Fruit fly (Drosophila melanogaster) whole organism, prepupa: ENCODE measurements around the gene mthl5.
A peak's percentile ranks its signal among the peaks of the same experiment; 100 is the strongest.

ENCODE experiments used
- Blimp-1 ChIP-seq: fragments of 200-800 bp; sonication (Bioruptor generic); optimal IDR thresholded peaks from 3 replicates; lab custom pipeline; 2017; ENCODE audit warnings: missing biosample characterization, missing genetic modification characterization, mild to moderate bottlenecking, moderate library complexity, missing genetic modification reagents
- CG10631 ChIP-seq: fragments of 200-800 bp; sonication (Bioruptor generic); optimal IDR thresholded peaks from 2 replicates; lab custom pipeline; 2016; ENCODE audit warnings: missing biosample characterization, missing genetic modification characterization
- CG10669 ChIP-seq: fragments of 200-800 bp; sonication (Bioruptor generic); optimal IDR thresholded peaks from 3 replicates; lab custom pipeline; 2018; ENCODE audit warnings: missing biosample characterization, mild to moderate bottlenecking, missing genetic modification characterization, moderate library complexity
- CG11294 ChIP-seq: fragments of 200-800 bp; sonication (Bioruptor generic); IDR thresholded peaks from 2 replicates; pipeline ENCODE4 v1.3.6; 2022; ENCODE audit warnings: missing biosample characterization, missing genetic modification characterization
- CG11762 ChIP-seq: fragments of 200-800 bp; sonication (Bioruptor generic); optimal IDR thresholded peaks from 3 replicates; lab custom pipeline; 2016; ENCODE audit warnings: missing biosample characterization, missing genetic modification characterization; ENCODE audit not compliant: insufficient read depth
- CG15336 ChIP-seq: fragments of 200-800 bp; sonication (Bioruptor generic); IDR thresholded peaks from 2 replicates; pipeline ENCODE4 v1.3.6; 2022; ENCODE audit warnings: missing biosample characterization, missing genetic modification characterization
- CG1621 ChIP-seq: fragments of 200-800 bp; sonication (Bioruptor generic); optimal IDR thresholded peaks from 3 replicates; lab custom pipeline; 2018; ENCODE audit warnings: missing biosample characterization, mild to moderate bottlenecking, missing genetic modification characterization
- CG16779 ChIP-seq: fragments of 200-800 bp; sonication (Bioruptor generic); optimal IDR thresholded peaks from 3 replicates; lab custom pipeline; 2017; ENCODE audit warnings: missing biosample characterization, mild to moderate bottlenecking, missing genetic modification characterization
- CG3032 ChIP-seq: fragments of 200-800 bp; optimal IDR thresholded peaks from 2 replicates; lab custom pipeline; 2019; ENCODE audit warnings: missing biosample characterization, mild to moderate bottlenecking, missing genetic modification characterization, moderate library complexity
- CG31627 ChIP-seq: fragments of 200-800 bp; sonication (Bioruptor generic); optimal IDR thresholded peaks from 3 replicates; lab custom pipeline; 2016; ENCODE audit warnings: missing biosample characterization, missing genetic modification characterization
- CG32006 ChIP-seq: fragments of 200-800 bp; sonication (Bioruptor generic); optimal IDR thresholded peaks from 3 replicates; lab custom pipeline; 2017; ENCODE audit warnings: missing biosample characterization, mild to moderate bottlenecking, missing genetic modification characterization
- CG34406 ChIP-seq: fragments of 200-800 bp; sonication (Bioruptor generic); optimal IDR thresholded peaks from 3 replicates; lab custom pipeline; 2016; ENCODE audit warnings: missing biosample characterization, missing genetic modification characterization
- CG4318 ChIP-seq: fragments of 200-800 bp; sonication (Bioruptor generic); optimal IDR thresholded peaks from 3 replicates; lab custom pipeline; 2017; ENCODE audit warnings: missing biosample characterization, mild to moderate bottlenecking, missing genetic modification characterization
- CG6163 ChIP-seq: fragments of 200-800 bp; sonication (Bioruptor generic); IDR thresholded peaks from 3 replicates; pipeline ENCODE4 v1.3.6; 2022; ENCODE audit warnings: missing biosample characterization, missing genetic modification characterization
- CG6276 ChIP-seq: fragments of 200-800 bp; sonication (Bioruptor generic); optimal IDR thresholded peaks from 2 replicates; lab custom pipeline; 2017; ENCODE audit warnings: missing biosample characterization, mild to moderate bottlenecking, missing genetic modification characterization
- CG6792 ChIP-seq: fragments of 200-800 bp; sonication (Bioruptor generic); optimal IDR thresholded peaks from 3 replicates; lab custom pipeline; 2016; ENCODE audit warnings: missing biosample characterization, missing genetic modification characterization
- CG6854 ChIP-seq: fragments of 200-800 bp; sonication (Bioruptor generic); optimal IDR thresholded peaks from 2 replicates; lab custom pipeline; 2017; ENCODE audit warnings: missing biosample characterization, mild to moderate bottlenecking, missing genetic modification characterization
- CG7368 ChIP-seq: fragments of 200-800 bp; sonication (Bioruptor generic); optimal IDR thresholded peaks from 3 replicates; lab custom pipeline; 2016; ENCODE audit warnings: missing biosample characterization, missing genetic modification characterization
- CG9139 ChIP-seq: fragments of 200-800 bp; sonication (Bioruptor generic); optimal IDR thresholded peaks from 3 replicates; lab custom pipeline; 2017; ENCODE audit warnings: missing biosample characterization, mild to moderate bottlenecking, missing genetic modification characterization
- Eip75B ChIP-seq: fragments of 200-800 bp; sonication (Bioruptor generic); optimal IDR thresholded peaks from 3 replicates; lab custom pipeline; 2016; ENCODE audit warnings: missing biosample characterization, missing genetic modification characterization
- Eip78C ChIP-seq: fragments of 200-800 bp; sonication (Bioruptor generic); peaks from one replicate; lab custom pipeline; 2016; ENCODE audit warnings: missing biosample characterization, missing genetic modification characterization
- Eip93F ChIP-seq: fragments of 200-800 bp; sonication (Bioruptor generic); optimal IDR thresholded peaks from 2 replicates; lab custom pipeline; 2016; ENCODE audit warnings: missing biosample characterization, mild to moderate bottlenecking, missing genetic modification characterization
- Ets21C ChIP-seq: fragments of 200-800 bp; sonication (Bioruptor generic); optimal IDR thresholded peaks from 3 replicates; lab custom pipeline; 2016; ENCODE audit warnings: missing biosample characterization, missing genetic modification characterization
- Ets96B ChIP-seq: fragments of 200-800 bp; optimal IDR thresholded peaks from 2 replicates; lab custom pipeline; 2019; ENCODE audit warnings: missing biosample characterization, mild to moderate bottlenecking, missing genetic modification characterization, moderate library complexity
- Gug ChIP-seq: fragments of 200-800 bp; sonication (Bioruptor generic); IDR thresholded peaks from 2 replicates; pipeline ENCODE4 v1.3.6; 2022; ENCODE audit warnings: missing biosample characterization, missing genetic modification characterization
- Hr39 ChIP-seq: fragments of 200-800 bp; sonication (Bioruptor generic); optimal IDR thresholded peaks from 2 replicates; lab custom pipeline; 2016; ENCODE audit warnings: missing biosample characterization, missing genetic modification characterization
- Hr4 ChIP-seq: fragments of 200-800 bp; sonication (Bioruptor generic); optimal IDR thresholded peaks from 3 replicates; lab custom pipeline; 2016; ENCODE audit warnings: missing biosample characterization, missing genetic modification characterization
- Lpt ChIP-seq: fragments of 200-800 bp; sonication (Bioruptor generic); optimal IDR thresholded peaks from 3 replicates; lab custom pipeline; 2016; ENCODE audit warnings: missing biosample characterization, missing genetic modification characterization
- Met ChIP-seq: fragments of 200-800 bp; sonication (Bioruptor generic); optimal IDR thresholded peaks from 3 replicates; lab custom pipeline; 2016; ENCODE audit warnings: missing biosample characterization, missing genetic modification characterization
- OdsH ChIP-seq: fragments of 200-800 bp; sonication (Bioruptor generic); optimal IDR thresholded peaks from 3 replicates; lab custom pipeline; 2016; ENCODE audit warnings: missing biosample characterization, missing genetic modification characterization
- Smox ChIP-seq: fragments of 200-800 bp; sonication (Bioruptor generic); optimal IDR thresholded peaks from 3 replicates; lab custom pipeline; 2016; ENCODE audit warnings: missing biosample characterization, missing genetic modification characterization
- Sox14 ChIP-seq: fragments of 200-800 bp; sonication (Bioruptor generic); optimal IDR thresholded peaks from 3 replicates; lab custom pipeline; 2016; ENCODE audit warnings: missing biosample characterization, missing genetic modification characterization
- Sox15 ChIP-seq: fragments of 200-800 bp; sonication (Bioruptor generic); optimal IDR thresholded peaks from 3 replicates; lab custom pipeline; 2016; ENCODE audit warnings: missing biosample characterization, missing genetic modification characterization
- achi ChIP-seq: fragments of 200-800 bp; sonication (Bioruptor generic); optimal IDR thresholded peaks from 3 replicates; lab custom pipeline; 2016; ENCODE audit warnings: missing biosample characterization, missing genetic modification characterization
- acj6 ChIP-seq: fragments of 200-800 bp; sonication (Bioruptor generic); optimal IDR thresholded peaks from 3 replicates; lab custom pipeline; 2016; ENCODE audit warnings: missing biosample characterization, missing genetic modification characterization
- cyc ChIP-seq: fragments of 200-800 bp; sonication (Bioruptor generic); optimal IDR thresholded peaks from 3 replicates; lab custom pipeline; 2016; ENCODE audit warnings: missing biosample characterization, missing genetic modification characterization
- dac ChIP-seq: fragments of 200-800 bp; sonication (Bioruptor generic); optimal IDR thresholded peaks from 2 replicates; lab custom pipeline; 2017; ENCODE audit warnings: missing biosample characterization, mild to moderate bottlenecking, missing genetic modification characterization
- dsx ChIP-seq: fragments of 200-800 bp; optimal IDR thresholded peaks from 3 replicates; lab custom pipeline; 2019; ENCODE audit warnings: missing biosample characterization, mild to moderate bottlenecking, missing genetic modification characterization, moderate library complexity; ENCODE audit not compliant: poor library complexity, severe bottlenecking
- eg ChIP-seq: fragments of 200-800 bp; sonication (Bioruptor generic); IDR thresholded peaks from 3 replicates; pipeline ENCODE4 v1.3.6; 2022; ENCODE audit warnings: missing biosample characterization, missing genetic modification characterization
- esn ChIP-seq: fragments of 200-800 bp; sonication (Bioruptor generic); optimal IDR thresholded peaks from 2 replicates; lab custom pipeline; 2016; ENCODE audit warnings: missing biosample characterization, mild to moderate bottlenecking, missing genetic modification characterization, moderate library complexity
- fd59A ChIP-seq: fragments of 200-800 bp; sonication (Bioruptor generic); optimal IDR thresholded peaks from 2 replicates; lab custom pipeline; 2017; ENCODE audit warnings: missing biosample characterization, mild to moderate bottlenecking, missing genetic modification characterization, missing genetic modification reagents
- fd85E ChIP-seq: fragments of 200-800 bp; sonication (Bioruptor generic); optimal IDR thresholded peaks from 3 replicates; lab custom pipeline; 2016; ENCODE audit warnings: missing biosample characterization, missing genetic modification characterization
- fkh ChIP-seq: fragments of 200-800 bp; sonication (Bioruptor generic); optimal IDR thresholded peaks from 3 replicates; lab custom pipeline; 2017; ENCODE audit warnings: missing biosample characterization, mild to moderate bottlenecking, missing genetic modification characterization, moderate library complexity
- lz ChIP-seq: fragments of 200-800 bp; sonication (Bioruptor generic); optimal IDR thresholded peaks from 3 replicates; lab custom pipeline; 2016; ENCODE audit warnings: missing biosample characterization, missing genetic modification characterization
- net ChIP-seq: fragments of 200-800 bp; sonication (Bioruptor generic); optimal IDR thresholded peaks from 3 replicates; lab custom pipeline; 2016; ENCODE audit warnings: missing biosample characterization, missing genetic modification characterization
- pdm3 ChIP-seq: fragments of 200-800 bp; sonication (Bioruptor generic); optimal IDR thresholded peaks from 3 replicates; lab custom pipeline; 2016; ENCODE audit warnings: missing biosample characterization, missing genetic modification characterization
- salr ChIP-seq, 2 experiments: fragments of 200-800 bp; sonication (Bioruptor generic); optimal IDR thresholded peaks; 3 replicates each; lab custom pipeline; 2016 to 2018; ENCODE audit warnings: missing biosample characterization in 2 of 2, missing genetic modification characterization in 2 of 2, mild to moderate bottlenecking in 1 of 2
- spab ChIP-seq: fragments of 200-800 bp; sonication (Bioruptor generic); optimal IDR thresholded peaks from 2 replicates; lab custom pipeline; 2017; ENCODE audit warnings: missing biosample characterization, mild to moderate bottlenecking, missing genetic modification characterization, missing genetic modification reagents
- ss ChIP-seq, 2 experiments: fragments of 200-800 bp; sonication (Bioruptor generic); optimal IDR thresholded peaks; 2 replicates in 1 of 2; 3 replicates in 1 of 2; lab custom pipeline; 2017 to 2018; ENCODE audit warnings: mild to moderate bottlenecking in 2 of 2, missing biosample characterization in 2 of 2, missing genetic modification characterization in 2 of 2, moderate library complexity in 1 of 2
- svp ChIP-seq: fragments of 200-800 bp; sonication (Bioruptor generic); peaks from one replicate; lab custom pipeline; 2016; ENCODE audit warnings: missing biosample characterization, missing genetic modification characterization
- topi ChIP-seq: fragments of 200-800 bp; sonication (Bioruptor generic); optimal IDR thresholded peaks from 3 replicates; lab custom pipeline; 2016; ENCODE audit warnings: missing biosample characterization, missing genetic modification characterization
- vri ChIP-seq: fragments of 200-800 bp; sonication (Bioruptor generic); optimal IDR thresholded peaks from 3 replicates; lab custom pipeline; 2016; ENCODE audit warnings: missing biosample characterization, mild to moderate bottlenecking, missing genetic modification characterization

The mthl5 gene

DNA sequence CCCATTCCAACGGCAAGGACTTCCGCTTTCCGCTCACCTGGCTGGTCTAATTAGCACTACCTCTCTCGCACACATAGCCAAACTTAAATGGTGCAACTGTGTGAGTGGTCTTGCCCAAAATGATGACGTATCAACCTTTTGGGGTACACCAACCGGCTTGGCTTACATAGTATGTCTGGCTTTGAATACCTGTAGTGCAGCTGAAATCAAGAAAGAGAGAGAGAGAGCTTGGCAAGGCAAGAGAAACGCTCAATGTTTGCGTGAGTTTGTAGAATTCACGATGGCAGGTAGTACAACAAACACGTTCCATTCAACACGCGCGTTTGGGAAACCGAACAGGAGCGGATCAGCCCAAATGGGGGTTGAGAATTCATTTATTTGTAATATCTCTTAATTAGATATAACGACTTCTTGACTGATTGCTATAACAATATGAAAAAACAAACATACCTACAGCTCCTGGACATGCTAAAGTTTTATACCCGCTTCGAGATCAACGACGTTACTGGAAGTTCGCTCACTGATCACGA lies 1.1 kb upstream of the mthl5 start:
- peak; percentile 63 for TF ChIP-seq eg (GFP tag; lab: Robert Waterston, UW)
- no peak for TF ChIP-seq CG9139 (GFP tag; lab: Kevin White, UChicago)
- peak; percentile 49 for TF ChIP-seq CG10631
- no peak for TF ChIP-seq CG11294
- TF ChIP-seq vri (GFP tag; lab: Kevin White, UChicago): no peak
- TF ChIP-seq OdsH (GFP tag; lab: Kevin White, UChicago): no peak
- TF ChIP-seq esn: no peak
- TF ChIP-seq CG3032: no peak
- TF ChIP-seq salr (GFP tag; optimal IDR thresholded peaks at IDR 0.05; lab: Kevin White, UChicago): peak in 1 of 2 experiments; percentile 24
- no peak for TF ChIP-seq net
- peak in 1 of 2 experiments; percentile 79 for TF ChIP-seq ss (GFP tag; optimal IDR thresholded peaks at IDR 0.05; lab: Kevin White, UChicago)
- TF ChIP-seq achi: no peak
- TF ChIP-seq Sox15 (GFP tag; lab: Kevin White, UChicago): no peak
- TF ChIP-seq Met (GFP tag; lab: Kevin White, UChicago): peak; percentile 73
- TF ChIP-seq CG6163: peak; percentile 67
- TF ChIP-seq Smox (GFP tag; lab: Kevin White, UChicago): peak; percentile 59
- no peak for TF ChIP-seq Lpt (GFP tag; lab: Kevin White, UChicago)
- TF ChIP-seq CG6276: no peak
- TF ChIP-seq CG32006 (GFP tag; lab: Kevin White, UChicago): no peak
- TF ChIP-seq Ets21C: peak; percentile 19
- TF ChIP-seq Ets96B (tag; lab: Kevin White, UChicago): no peak
- TF ChIP-seq acj6 (GFP tag; lab: Kevin White, UChicago): no peak
- TF ChIP-seq CG10669 (GFP tag; lab: Kevin White, UChicago): no peak
- no peak for TF ChIP-seq Sox14 (GFP tag; lab: Kevin White, UChicago)
- TF ChIP-seq Hr4: peak; percentile 67
- TF ChIP-seq CG34406 (GFP tag; lab: Kevin White, UChicago): no peak
- no peak for TF ChIP-seq fd59A
- TF ChIP-seq CG6792: peak; percentile 24
- TF ChIP-seq Eip93F: no peak
- TF ChIP-seq topi (GFP tag; lab: Kevin White, UChicago): peak; percentile 71
- no peak for TF ChIP-seq fkh (GFP tag; lab: Kevin White, UChicago)
- TF ChIP-seq CG11762: peak; percentile 30
- no peak for TF ChIP-seq CG6854 (GFP tag; lab: Kevin White, UChicago)
- peak; percentile 92 for TF ChIP-seq dsx (GFP tag; lab: Kevin White, UChicago)
- TF ChIP-seq CG7368 (GFP tag; lab: Kevin White, UChicago): peak; percentile 42
- TF ChIP-seq CG16779 (tag; lab: Kevin White, UChicago): no peak
- no peak for TF ChIP-seq Eip75B
- no peak for TF ChIP-seq spab (GFP tag; lab: Kevin White, UChicago)
- no peak for TF ChIP-seq pdm3 (GFP tag; lab: Kevin White, UChicago)
- no peak for TF ChIP-seq CG1621 (tag; lab: Kevin White, UChicago)
- TF ChIP-seq Gug (GFP tag; lab: Robert Waterston, UW): 0 out of 2 replicates have a peak, but pooled peaks have one; percentile 25
- TF ChIP-seq CG31627: peak; percentile 61
- no peak for TF ChIP-seq CG4318 (GFP tag; lab: Kevin White, UChicago)
- TF ChIP-seq Hr39 (GFP tag; lab: Kevin White, UChicago): peak; percentile 42
- no peak for TF ChIP-seq Blimp-1
- TF ChIP-seq svp (GFP tag; lab: Kevin White, UChicago): peak; percentile 68
- no peak for TF ChIP-seq dac
- peak; percentile 67 for TF ChIP-seq cyc (GFP tag; lab: Kevin White, UChicago)
- TF ChIP-seq lz: peak; percentile 68
- no peak for TF ChIP-seq fd85E (GFP tag; lab: Kevin White, UChicago)
- peak; percentile 80 for TF ChIP-seq Eip78C
- TF ChIP-seq CG15336 (GFP tag; lab: Robert Waterston, UW): peak; percentile 29; the same call in 1 of the 2 replicates
